Worm (Caenorhabditis elegans): ENCODE measurements around the gene duo-1.

duo-1 gene

ce11 chrV:11572803-11573490, 18.5 kb downstream of the duo-1 start, which contains the start of the genes H12C20.7 and nhr-68:
Gene H12C20.7, minus strand, starts transcription at chrV:11572990.
Gene nhr-68, plus strand, starts transcription at chrV:11573440.
- TF ChIP-seq arid-1 (GFP tag; conservative IDR thresholded peaks at IDR 0.05), result peak; percentile 54; the same call in 1 of the 2 replicates
- TF ChIP-seq F44E2.7 (GFP tag; IDR thresholded peaks at IDR 0.05), result no peak
- no peak for TF ChIP-seq aly-2 (tag; optimal IDR thresholded peaks at IDR 0.05)
- TF ChIP-seq nhr-11 (tag; optimal IDR thresholded peaks at IDR 0.05), result peak; percentile 50
- TF ChIP-seq dmd-6 (GFP tag; IDR thresholded peaks at IDR 0.05), result peak; percentile 100
- peak; percentile 96 for TF ChIP-seq cey-2 (tag; optimal IDR thresholded peaks at IDR 0.05; ENCODE audit: borderline replicate concordance, insufficient read depth)
- TF ChIP-seq nhr-102 (tag; optimal IDR thresholded peaks at IDR 0.05), result peak; percentile 97
- peak; percentile 86; the same call in 1 of the 2 replicates for TF ChIP-seq nhr-42 (GFP tag; IDR thresholded peaks at IDR 0.05)
- TF ChIP-seq F49E8.2 (tag; optimal IDR thresholded peaks at IDR 0.05; ENCODE audit: borderline replicate concordance), result no peak
- peak; percentile 98 for TF ChIP-seq gei-8 (GFP tag; optimal IDR thresholded peaks at IDR 0.05)
- TF ChIP-seq fos-1 (tag; optimal IDR thresholded peaks at IDR 0.05), result peak; percentile 21
- TF ChIP-seq dmd-9 (GFP tag; IDR thresholded peaks at IDR 0.05), result 0 out of 2 replicates have a peak, but pooled peaks have one; percentile 23
- no peak for TF ChIP-seq zip-11 (GFP tag; IDR thresholded peaks at IDR 0.05)
- TF ChIP-seq daf-19 (GFP tag; conservative IDR thresholded peaks at IDR 0.05), result 0 out of 2 replicates have a peak, but pooled peaks have one; percentile 40
- TF ChIP-seq hlh-30 (tag; optimal IDR thresholded peaks at IDR 0.05; ENCODE audit: insufficient read depth), result peak; percentile 96
- peak; percentile 97 for TF ChIP-seq nhr-28 (tag; optimal IDR thresholded peaks at IDR 0.05)
- peak; percentile 96 for TF ChIP-seq lin-1 (GFP tag; IDR thresholded peaks at IDR 0.05)
- TF ChIP-seq pqm-1 (tag; optimal IDR thresholded peaks at IDR 0.05), result peak; percentile 59
- TF ChIP-seq nhr-6 (tag; optimal IDR thresholded peaks at IDR 0.05), result peak; percentile 48
- TF ChIP-seq T20F7.1 (GFP tag; optimal IDR thresholded peaks at IDR 0.05), result peak; percentile 84
- TF ChIP-seq ceh-62 (tag; optimal IDR thresholded peaks at IDR 0.05), result no peak
- peak; percentile 56; the same call in 1 of the 2 replicates for TF ChIP-seq madf-9 (GFP tag; conservative IDR thresholded peaks at IDR 0.05)
- peak; percentile 85 for TF ChIP-seq mep-1 (tag; optimal IDR thresholded peaks at IDR 0.05)
- peak; percentile 55 for TF ChIP-seq nhr-25 (tag; optimal IDR thresholded peaks at IDR 0.05; ENCODE audit: borderline replicate concordance, insufficient read depth)
- TF ChIP-seq hmg-1.1 (GFP tag; IDR thresholded peaks at IDR 0.05), result no peak
- no peak for TF ChIP-seq R02D3.7 (tag; optimal IDR thresholded peaks at IDR 0.05)
- no peak for TF ChIP-seq set-16 (GFP tag; IDR thresholded peaks at IDR 0.05)
- TF ChIP-seq zip-2 (tag; optimal IDR thresholded peaks at IDR 0.05), result peak; percentile 55
- TF ChIP-seq lin-29 (GFP tag; IDR thresholded peaks at IDR 0.05), result peak; percentile 66; the same call in 1 of the 2 replicates
- TF ChIP-seq spr-3 (GFP tag; optimal IDR thresholded peaks at IDR 0.05), result no peak
- no peak for TF ChIP-seq Y105C5A.15 (GFP tag; IDR thresholded peaks at IDR 0.05)
- no peak for TF ChIP-seq egl-27 (tag; optimal IDR thresholded peaks at IDR 0.05)
- TF ChIP-seq saeg-2 (GFP tag; IDR thresholded peaks at IDR 0.05), result peak; percentile 96
- no peak for TF ChIP-seq snpc-4 (tag; optimal IDR thresholded peaks at IDR 0.05)
- TF ChIP-seq mxl-3 (GFP tag; optimal IDR thresholded peaks at IDR 0.05), result peak; percentile 100
- peak; percentile 99 for TF ChIP-seq nhr-10 (tag; optimal IDR thresholded peaks at IDR 0.05)
- peak; percentile 73 for TF ChIP-seq pha-4 (GFP tag; IDR thresholded peaks at IDR 0.05)
- TF ChIP-seq pha-4 (tag; optimal IDR thresholded peaks at IDR 0.05), result no peak
- TF ChIP-seq mdl-1 (tag; optimal IDR thresholded peaks at IDR 0.05), result peak; percentile 38 to 98
- TF ChIP-seq ceh-28 (tag; optimal IDR thresholded peaks at IDR 0.05), result no peak
- TF ChIP-seq mxl-2 (GFP tag; conservative IDR thresholded peaks at IDR 0.05), result peak; percentile 75
- peak in 1 of 2 experiments; percentile 16 for TF ChIP-seq hif-1 (tag; optimal IDR thresholded peaks at IDR 0.05)
- TF ChIP-seq T26A8.4 (GFP tag; IDR thresholded peaks at IDR 0.05), result peak; percentile 89
- peak; percentile 95 for TF ChIP-seq daf-16 (GFP tag; optimal IDR thresholded peaks at IDR 0.05)
- TF ChIP-seq daf-16 (tag; optimal IDR thresholded peaks at IDR 0.05), result peak; percentile 100
- TF ChIP-seq zag-1 (tag; optimal IDR thresholded peaks at IDR 0.05), result no peak
- TF ChIP-seq daf-8 (GFP tag; IDR thresholded peaks at IDR 0.05), result no peak
- no peak for TF ChIP-seq ceh-32 (tag; optimal IDR thresholded peaks at IDR 0.05; ENCODE audit: poor library complexity)
- no peak for TF ChIP-seq zfp-2 (tag; optimal IDR thresholded peaks at IDR 0.05)
- TF ChIP-seq lin-13 (GFP tag; optimal IDR thresholded peaks at IDR 0.05), result peak; percentile 70
